Worm (Caenorhabditis elegans) whole organism, young adult: ENCODE measurements around the gene srw-39.

Experiments
- B0035.1 ChIP-seq: sonication (generic microtip); optimal IDR thresholded peaks from 2 replicates; lab custom pipeline; 2016; ENCODE audit warnings: missing genetic modification characterization, mild to moderate bottlenecking, missing compliant biosample characterization, missing genotype, missing genetic modification reagents
- F49E8.2 ChIP-seq: sonication (generic microtip); optimal IDR thresholded peaks from 3 replicates; lab custom pipeline; 2017; ENCODE audit warnings: missing genetic modification characterization, mild to moderate bottlenecking, missing compliant biosample characterization, antibody characterized with exemption, moderate library complexity; ENCODE audit not compliant: insufficient read depth
- K11D2.4 ChIP-seq: fragments of 200-800 bp; sonication (Bioruptor generic); IDR thresholded peaks from 2 replicates; pipeline ENCODE4 v1.3.6; 2022; ENCODE audit warnings: missing genetic modification reagents, missing genetic modification characterization, missing compliant biosample characterization
- athp-1 ChIP-seq: sonication (generic microtip); optimal IDR thresholded peaks from 2 replicates; lab custom pipeline; 2017; ENCODE audit warnings: mild to moderate bottlenecking, missing genetic modification characterization, missing compliant biosample characterization
- cebp-1 ChIP-seq, 2 experiments: fragments of 200-800 bp in 1 of 2; sonication (Bioruptor generic) in 1 of 2; sonication (generic microtip) in 1 of 2; IDR thresholded peaks in 1 of 2; optimal IDR thresholded peaks in 1 of 2; 2 replicates each; pipeline versions ENCODE4 v1.3.6 to Lab custom; 2017 to 2022; ENCODE audit warnings: missing compliant biosample characterization in 2 of 2, missing genetic modification characterization in 2 of 2, mild to moderate bottlenecking in 1 of 2, missing genetic modification reagents in 1 of 2, moderate library complexity in 1 of 2
- ceh-27 ChIP-seq: fragments of 200-800 bp; sonication (Bioruptor generic); optimal IDR thresholded peaks from 2 replicates; lab custom pipeline; 2018; ENCODE audit warnings: mild to moderate bottlenecking, missing genetic modification characterization, moderate library complexity, missing compliant biosample characterization
- dox-1 ChIP-seq: fragments of 200-800 bp; sonication (Bioruptor generic); IDR thresholded peaks from 2 replicates; pipeline ENCODE4 v1.3.6; 2022; ENCODE audit warnings: missing genetic modification reagents, missing genetic modification characterization, missing compliant biosample characterization
- dpl-1 ChIP-seq: fragments of 150-350 bp; optimal IDR thresholded peaks from 2 replicates; lab custom pipeline; 2014; ENCODE audit warnings: missing biosample characterization, missing genetic modification reagents, missing genetic modification characterization
- rpc-1 ChIP-seq, 2 experiments: fragments of 150-350 bp in 1 of 2; sonication (generic microtip) in 1 of 2; optimal IDR thresholded peaks; 2 replicates each; lab custom pipeline; 2014 to 2018; ENCODE audit warnings: missing biosample characterization in 1 of 2, missing genetic modification characterization in 1 of 2, missing genetic modification reagents in 1 of 2, missing genotype in 1 of 2
- snpc-3.4 ChIP-seq: sonication (generic microtip); optimal IDR thresholded peaks from 2 replicates; lab custom pipeline; 2017; ENCODE audit warnings: missing genetic modification characterization, mild to moderate bottlenecking, missing compliant biosample characterization, antibody characterized with exemption, moderate library complexity, missing genotype, missing genetic modification reagents
- tbx-9 ChIP-seq: sonication (generic microtip); optimal IDR thresholded peaks from 2 replicates; lab custom pipeline; 2016; ENCODE audit warnings: borderline replicate concordance, missing genetic modification characterization, inconsistent platforms, missing compliant biosample characterization
- unc-62 ChIP-seq: fragments of 150-350 bp; optimal IDR thresholded peaks from 2 replicates; lab custom pipeline; 2014; ENCODE audit warnings: missing biosample characterization, missing genetic modification reagents, missing genetic modification characterization
- ztf-26 ChIP-seq: sonication (generic microtip); optimal IDR thresholded peaks from 2 replicates; lab custom pipeline; 2017; ENCODE audit warnings: missing genetic modification characterization, missing compliant biosample characterization

ce11 chrV:20164059-20164892 is 7.6 kb downstream of the srw-39 start, which contains the start of gene F19B2.5:
- peak; percentile 61 for TF ChIP-seq unc-62 (GFP tag; lab: Kevin White, UChicago)
- TF ChIP-seq B0035.1: no peak
- TF ChIP-seq K11D2.4 (GFP tag; lab: Robert Waterston, UW): no peak
- no peak for TF ChIP-seq cebp-1 (GFP tag; IDR thresholded peaks at IDR 0.05; lab: Robert Waterston, UW)
- peak; percentile 50 for TF ChIP-seq cebp-1 (tag; optimal IDR thresholded peaks at IDR 0.05; lab: Kevin White, UChicago)
- no peak for TF ChIP-seq tbx-9
- TF ChIP-seq F49E8.2: no peak
- no peak for TF ChIP-seq ztf-26 (tag; lab: Kevin White, UChicago)
- TF ChIP-seq snpc-3.4 (tag; lab: Kevin White, UChicago): no peak
- peak; percentile 52 for TF ChIP-seq rpc-1 (optimal IDR thresholded peaks at IDR 0.05; lab: Kevin White, UChicago)
- no peak for TF ChIP-seq rpc-1 (tag; optimal IDR thresholded peaks at IDR 0.05; lab: Kevin White, UChicago)
- TF ChIP-seq dpl-1 (GFP tag; lab: Kevin White, UChicago): no peak
- TF ChIP-seq ceh-27: no peak
- peak; percentile 60; the same call in 1 of the 2 replicates for TF ChIP-seq dox-1 (GFP tag; lab: Robert Waterston, UW)
- no peak for TF ChIP-seq athp-1 (tag; lab: Kevin White, UChicago)
